Worm (Caenorhabditis elegans) whole organism, L3 larva: Measurements from ENCODE around the gene figl-1.

ENCODE experiments used
- elt-2 ChIP-seq: sonication (generic microtip); optimal IDR thresholded peaks from 2 replicates; lab custom pipeline; 2016; ENCODE audit warnings: missing genetic modification reagents, mild to moderate bottlenecking, missing genetic modification characterization, missing compliant biosample characterization
- fkh-10 ChIP-seq: sonication (generic microtip); optimal IDR thresholded peaks from 2 replicates; lab custom pipeline; 2017; ENCODE audit warnings: missing biosample characterization, missing genetic modification reagents, missing genetic modification characterization
- nhr-76 ChIP-seq: fragments of 150-350 bp; sonication (generic microtip); optimal IDR thresholded peaks from 5 replicates; lab custom pipeline; 2014; ENCODE audit warnings: missing biosample characterization, missing genetic modification characterization
- pqm-1 ChIP-seq: fragments of 150-350 bp; optimal IDR thresholded peaks from 2 replicates; lab custom pipeline; 2017; ENCODE audit warnings: missing biosample characterization, missing genetic modification characterization, inconsistent platforms
- unc-39 ChIP-seq: sonication (generic microtip); optimal IDR thresholded peaks from 4 replicates; lab custom pipeline; 2017; ENCODE audit warnings: missing biosample characterization, missing genetic modification characterization
- unc-62 ChIP-seq: fragments of 150-350 bp; sonication (generic microtip); optimal IDR thresholded peaks from 4 replicates; lab custom pipeline; 2014; ENCODE audit warnings: missing biosample characterization, missing genetic modification reagents, missing genetic modification characterization

ce11 chrV:4298579-4298978 is 47.2 kb downstream of the figl-1 start, which contains the start of gene ZC132.11:
- no peak for TF ChIP-seq elt-2
- no peak for TF ChIP-seq pqm-1
- no peak for TF ChIP-seq fkh-10 (GFP tag; lab: Kevin White, UChicago)
- no peak for TF ChIP-seq unc-62 (GFP tag; lab: Kevin White, UChicago)
- TF ChIP-seq nhr-76 (tag; lab: Kevin White, UChicago), result no peak
- no peak for TF ChIP-seq unc-39 (tag; lab: Kevin White, UChicago)
